Worm (Caenorhabditis elegans) whole organism, L4/young adult: ENCODE data around the gene srh-21.

ENCODE experiments used
- W03F9.2 ChIP-seq: fragments of 150-350 bp; optimal IDR thresholded peaks from 2 replicates; lab custom pipeline; 2014; ENCODE audit warnings: missing biosample characterization, missing genetic modification characterization
- dao-5 ChIP-seq: sonication (generic microtip); optimal IDR thresholded peaks from 2 replicates; lab custom pipeline; 2016; ENCODE audit warnings: missing genotype, missing genetic modification characterization, moderate library complexity, missing compliant biosample characterization
- him-1 ChIP-seq: sonication (generic microtip); optimal IDR thresholded peaks from 2 replicates; lab custom pipeline; 2016; ENCODE audit warnings: missing genotype, missing genetic modification reagents, missing genetic modification characterization, missing compliant biosample characterization

- no peak for TF ChIP-seq W03F9.2 (tag; lab: Kevin White, UChicago)
- TF ChIP-seq him-1 (tag; lab: Kevin White, UChicago): no peak
- TF ChIP-seq dao-5 (tag; lab: Kevin White, UChicago): no peak
These were observed at the start of gene srh-21 for ce11 chrV:4926371-4926770.
